Worm (Caenorhabditis elegans): Measurements from ENCODE around the gene srbc-41.

DNA sequence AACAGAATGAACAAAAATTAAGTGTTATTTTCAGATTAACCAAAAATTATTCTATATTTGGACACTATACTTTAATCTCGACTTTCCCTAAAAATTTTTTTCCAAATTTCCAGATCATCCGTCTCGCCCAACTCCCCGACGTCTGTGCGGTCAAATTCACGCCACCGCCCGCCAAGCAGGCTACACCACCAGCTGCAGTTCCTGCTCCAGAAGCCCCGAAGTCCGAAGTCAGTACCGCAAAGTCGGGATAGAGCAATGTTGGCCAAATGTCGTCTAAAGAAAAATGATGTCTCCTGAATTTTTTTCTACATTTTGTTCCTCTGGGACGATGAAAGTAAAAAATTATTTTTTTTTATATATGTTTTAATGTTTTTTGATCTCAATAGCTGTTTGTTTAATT lies 28.1 kb upstream of the srbc-41 start:
- TF ChIP-seq ceh-88 (GFP tag; IDR thresholded peaks at IDR 0.05) (no peak), nhr-76 (tag; optimal IDR thresholded peaks at IDR 0.05) (no peak)
